Fruit fly (Drosophila melanogaster): ENCODE data around the gene CG5973.

The CG5973 gene

DNA sequence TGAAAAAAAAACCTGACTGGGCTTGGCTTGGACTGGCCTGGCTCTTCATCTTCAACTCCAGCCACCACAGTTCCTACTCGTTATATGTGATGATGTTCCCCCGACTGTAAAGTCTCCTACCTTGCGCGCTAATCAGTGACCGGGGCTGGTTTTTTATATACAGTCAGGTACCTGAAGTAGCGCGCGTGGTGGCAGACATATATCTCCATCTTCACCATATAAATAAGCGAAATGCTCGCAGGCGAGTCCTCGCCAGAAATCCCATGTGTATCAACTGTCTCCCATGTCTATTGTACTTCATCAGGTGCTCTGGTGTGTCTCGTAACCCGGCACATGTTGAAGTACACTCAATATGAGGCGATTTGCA is 11.6 kb upstream of the CG5973 start:
- no peak for TF ChIP-seq psq (optimal IDR thresholded peaks at IDR 0.05)
- TF ChIP-seq h (optimal IDR thresholded peaks at IDR 0.05): no peak
- TF ChIP-seq ttk (optimal IDR thresholded peaks at IDR 0.05): no peak

DNA sequence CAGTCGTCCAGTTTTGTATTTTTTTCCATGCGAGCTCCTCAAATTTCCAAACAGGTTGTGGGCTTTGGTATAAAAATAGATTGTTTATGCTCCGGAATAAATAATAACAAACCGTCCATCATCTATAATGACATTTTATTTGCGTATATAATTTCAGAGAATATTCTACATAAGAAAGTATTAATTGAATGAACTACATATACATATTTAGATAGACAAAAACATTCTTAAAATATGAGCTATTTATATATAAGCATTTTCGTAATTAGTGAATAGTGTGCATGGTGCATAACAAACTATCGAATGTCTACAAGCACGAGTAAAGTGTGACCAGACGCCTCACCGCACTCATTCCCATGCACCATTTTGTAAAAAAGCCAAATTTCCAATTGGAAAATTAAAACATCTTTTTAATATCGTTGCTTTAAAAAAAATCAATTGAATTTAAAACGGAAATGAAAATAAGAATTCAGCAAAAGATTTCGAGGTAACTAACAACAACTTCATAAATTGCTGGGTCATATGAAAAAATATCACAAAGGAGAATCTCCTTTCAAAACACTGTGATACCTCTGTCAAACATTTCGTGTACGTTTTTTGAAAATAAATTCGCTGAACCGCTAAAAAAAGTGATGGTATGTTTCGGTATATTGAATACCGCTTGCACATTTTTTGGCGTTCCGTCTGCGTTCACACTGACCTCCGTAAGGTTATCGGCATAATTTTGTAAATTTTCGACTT is 10.8 kb upstream of the CG5973 start, which contains the start of gene muc:
muc (plus strand) TSS at position 541 of the 741 bp plus-strand sequence.
- TF ChIP-seq insv (optimal IDR thresholded peaks at IDR 0.05) (no peak), Sin3A (optimal IDR thresholded peaks at IDR 0.05) (no peak), ttk (optimal IDR thresholded peaks at IDR 0.05) (no peak), psq (optimal IDR thresholded peaks at IDR 0.05) (no peak), h (optimal IDR thresholded peaks at IDR 0.05) (no peak), Myc (optimal IDR thresholded peaks at IDR 0.05) (no peak)

DNA sequence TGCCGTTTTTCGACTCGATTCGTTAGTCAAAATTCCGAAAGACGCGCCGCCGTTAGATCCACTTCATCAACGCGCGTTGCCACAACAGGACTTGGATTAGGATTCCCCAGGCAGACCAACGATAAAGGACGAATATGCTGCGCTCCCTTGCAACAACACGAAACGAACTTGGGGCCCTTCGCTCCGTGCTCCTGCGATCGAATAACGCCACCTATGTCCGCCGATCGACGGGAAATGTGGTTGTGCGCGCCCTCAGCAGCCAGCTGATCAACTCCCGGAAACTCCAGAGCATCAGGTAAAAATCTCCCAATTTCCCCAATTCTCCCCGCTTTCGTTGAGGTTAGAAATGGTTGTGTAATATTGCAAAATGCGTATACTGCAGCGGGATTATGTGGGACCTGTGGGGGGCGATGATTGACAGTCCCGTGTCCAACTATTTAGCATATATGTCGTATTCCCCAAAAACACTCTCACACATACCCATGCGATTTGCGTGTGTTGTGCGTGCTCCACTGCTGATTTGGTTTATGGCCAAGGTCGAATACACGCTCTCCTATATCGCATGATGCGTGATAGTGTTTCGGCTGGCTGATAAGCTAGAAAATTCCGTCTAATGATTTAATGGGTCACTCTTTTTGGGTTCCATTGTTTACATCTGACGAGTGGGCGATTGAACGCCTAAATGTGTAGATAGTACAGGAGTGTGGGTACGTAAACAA is 10.1 kb upstream of the CG5973 start:
- TF ChIP-seq Sin3A (optimal IDR thresholded peaks at IDR 0.05) (no peak), insv (optimal IDR thresholded peaks at IDR 0.05) (no peak), h (optimal IDR thresholded peaks at IDR 0.05) (no peak), psq (optimal IDR thresholded peaks at IDR 0.05) (no peak), ttk (optimal IDR thresholded peaks at IDR 0.05) (no peak), Myc (optimal IDR thresholded peaks at IDR 0.05) (no peak)

DNA sequence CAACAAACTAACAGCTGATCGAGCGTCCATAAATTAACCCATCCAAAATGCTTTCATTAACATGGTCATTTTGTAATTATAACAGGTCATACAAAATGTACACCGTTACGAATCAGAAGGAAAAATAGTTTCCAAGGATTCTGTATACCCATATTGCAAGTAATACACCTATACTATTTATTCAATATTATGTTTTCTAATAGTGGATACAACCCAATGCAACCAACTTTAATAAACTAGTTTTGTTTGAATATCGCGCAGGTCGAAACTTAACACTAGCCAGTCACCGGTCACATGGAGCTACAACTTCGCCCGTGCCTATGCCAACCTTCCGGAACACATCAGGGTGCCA is 9.5 kb upstream of the CG5973 start:
- no peak for TF ChIP-seq insv (optimal IDR thresholded peaks at IDR 0.05)
- TF ChIP-seq Myc (optimal IDR thresholded peaks at IDR 0.05): no peak
- no peak for TF ChIP-seq ttk (optimal IDR thresholded peaks at IDR 0.05)
- TF ChIP-seq Sin3A (optimal IDR thresholded peaks at IDR 0.05): no peak
- no peak for TF ChIP-seq h (optimal IDR thresholded peaks at IDR 0.05)
- TF ChIP-seq psq (optimal IDR thresholded peaks at IDR 0.05): no peak

DNA sequence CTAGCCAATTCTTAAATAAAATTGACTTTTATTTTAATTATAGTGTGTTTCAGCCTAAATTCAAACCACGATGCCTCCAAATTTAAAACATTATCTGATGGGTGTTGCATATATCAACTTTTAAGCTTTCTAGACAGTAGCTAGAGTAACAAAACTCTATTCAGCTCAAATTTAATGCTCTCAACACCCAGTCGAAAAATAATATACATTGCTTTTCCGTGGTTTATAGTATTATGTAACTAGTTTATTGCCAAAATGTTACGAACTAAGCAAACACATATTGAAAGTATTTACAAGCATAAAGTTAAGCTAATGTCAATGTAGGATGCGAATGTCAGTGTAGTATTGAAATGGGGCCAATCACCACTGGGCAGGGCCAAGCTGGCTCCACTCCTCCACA is 7.0 kb upstream of the CG5973 start:
- TF ChIP-seq Myc (optimal IDR thresholded peaks at IDR 0.05) (no peak), Sin3A (optimal IDR thresholded peaks at IDR 0.05) (no peak), h (optimal IDR thresholded peaks at IDR 0.05) (no peak), insv (optimal IDR thresholded peaks at IDR 0.05) (no peak), psq (optimal IDR thresholded peaks at IDR 0.05) (no peak), ttk (optimal IDR thresholded peaks at IDR 0.05) (no peak)

DNA sequence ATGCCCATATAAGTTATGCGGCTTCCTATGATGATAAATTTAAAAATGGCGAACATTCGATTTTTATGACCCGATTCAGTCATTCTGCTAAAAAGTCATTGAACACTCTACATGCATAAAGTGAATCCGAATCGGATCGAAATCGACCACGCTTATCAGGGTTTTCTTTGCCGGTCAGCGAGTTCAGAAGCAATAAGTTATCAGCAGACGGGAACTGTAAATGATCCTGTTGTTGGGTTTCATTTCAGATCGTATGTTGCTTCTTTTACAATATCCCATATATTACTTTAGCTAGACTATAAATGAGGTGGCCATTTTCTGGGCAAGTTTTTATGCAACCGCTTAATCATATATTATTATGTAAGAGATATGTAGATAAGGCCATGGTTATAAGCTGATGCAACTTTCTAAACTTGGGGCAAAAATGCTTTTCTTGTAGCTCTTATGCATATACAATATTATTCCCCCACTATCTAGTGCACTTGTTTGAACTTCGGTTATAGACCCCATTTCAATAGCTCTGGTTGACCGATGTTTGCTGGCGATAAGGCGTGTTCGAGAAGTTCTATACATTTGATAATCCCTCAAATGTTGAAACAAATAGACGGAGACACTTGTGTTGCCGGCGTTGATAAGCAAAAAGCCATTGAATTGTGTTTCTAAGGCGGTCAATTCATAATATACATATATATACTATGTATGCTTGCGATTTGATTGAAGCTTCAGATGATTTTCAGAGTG is 5.3 kb upstream of the CG5973 start:
- TF ChIP-seq insv (optimal IDR thresholded peaks at IDR 0.05) (no peak), h (optimal IDR thresholded peaks at IDR 0.05) (no peak), Myc (optimal IDR thresholded peaks at IDR 0.05) (no peak)

DNA sequence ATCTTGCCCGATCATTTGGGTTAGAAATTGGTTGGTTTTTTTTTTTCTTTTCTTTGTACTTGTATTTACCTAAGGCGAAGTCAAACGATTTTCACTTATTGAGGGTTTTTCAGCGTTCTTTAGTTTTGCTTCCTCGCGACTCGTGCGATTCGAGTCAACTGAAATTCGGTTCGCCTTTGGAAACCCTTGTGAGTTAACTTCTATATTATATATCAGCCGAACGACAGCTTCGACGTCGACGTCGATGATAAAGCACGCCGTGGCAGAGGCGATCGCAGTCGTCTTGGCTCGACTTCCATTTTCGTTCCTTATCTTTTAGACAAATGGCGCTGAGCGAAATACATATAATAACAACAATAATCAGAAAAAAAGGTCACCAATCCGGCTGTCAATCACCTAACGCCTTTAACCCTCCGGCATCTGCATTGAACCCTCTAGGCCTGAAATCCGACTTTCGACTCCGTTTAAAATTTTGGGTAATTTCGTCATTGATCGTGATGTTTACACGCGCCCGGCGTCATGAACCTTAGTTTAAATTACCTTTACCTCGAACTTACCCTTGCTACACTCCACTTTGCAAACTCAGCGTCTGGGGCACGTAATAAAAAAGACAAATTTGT is 3.8 kb upstream of the CG5973 start, which contains the start of gene CG5958:
CG5958 (minus strand) TSS at position 180 of the 620 bp plus-strand sequence.
- TF ChIP-seq psq (optimal IDR thresholded peaks at IDR 0.05) (no peak), Sin3A (optimal IDR thresholded peaks at IDR 0.05) (no peak), h (optimal IDR thresholded peaks at IDR 0.05) (no peak), Myc (optimal IDR thresholded peaks at IDR 0.05) (no peak), ttk (optimal IDR thresholded peaks at IDR 0.05) (no peak), insv (optimal IDR thresholded peaks at IDR 0.05) (no peak)

DNA sequence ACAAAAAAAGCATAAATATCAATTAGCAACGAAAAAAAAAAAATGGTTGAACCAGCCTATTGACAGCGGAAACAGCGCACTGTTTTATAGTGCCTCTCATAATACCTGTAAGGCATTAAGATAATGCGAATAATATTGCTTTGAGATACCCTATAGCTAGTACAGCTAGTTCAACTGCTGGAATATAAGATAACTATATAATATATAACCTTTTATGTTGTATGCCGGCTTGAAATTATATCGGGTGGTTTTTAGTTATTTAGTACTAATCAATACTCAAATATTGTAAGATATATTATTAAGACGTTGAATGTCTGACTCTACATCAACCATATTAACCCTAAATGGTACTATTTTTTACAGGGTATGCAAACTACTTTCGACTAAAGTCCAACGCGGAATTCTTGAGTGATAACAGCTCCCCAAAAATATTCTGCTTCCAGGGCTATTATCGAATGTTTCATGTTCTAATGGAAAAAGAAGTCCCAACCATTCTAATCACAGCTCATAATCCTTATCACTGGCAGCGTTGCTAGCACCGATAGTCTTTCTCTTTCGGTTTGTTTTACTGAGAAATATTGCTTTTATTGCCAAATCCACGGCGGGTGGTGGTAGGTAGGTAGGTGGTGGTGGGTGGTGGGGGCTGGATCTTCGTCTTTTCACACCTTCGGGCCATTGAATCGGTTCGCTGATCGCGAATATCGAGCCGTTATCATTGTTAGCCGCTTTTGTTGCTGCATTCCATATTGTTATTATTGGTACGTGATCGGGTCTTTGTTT is 3.1 kb upstream of the CG5973 start:
- TF ChIP-seq psq (optimal IDR thresholded peaks at IDR 0.05) (no peak), ttk (optimal IDR thresholded peaks at IDR 0.05) (no peak), h (optimal IDR thresholded peaks at IDR 0.05) (no peak), Sin3A (optimal IDR thresholded peaks at IDR 0.05) (no peak), Myc (optimal IDR thresholded peaks at IDR 0.05) (no peak), insv (optimal IDR thresholded peaks at IDR 0.05) (no peak)

DNA sequence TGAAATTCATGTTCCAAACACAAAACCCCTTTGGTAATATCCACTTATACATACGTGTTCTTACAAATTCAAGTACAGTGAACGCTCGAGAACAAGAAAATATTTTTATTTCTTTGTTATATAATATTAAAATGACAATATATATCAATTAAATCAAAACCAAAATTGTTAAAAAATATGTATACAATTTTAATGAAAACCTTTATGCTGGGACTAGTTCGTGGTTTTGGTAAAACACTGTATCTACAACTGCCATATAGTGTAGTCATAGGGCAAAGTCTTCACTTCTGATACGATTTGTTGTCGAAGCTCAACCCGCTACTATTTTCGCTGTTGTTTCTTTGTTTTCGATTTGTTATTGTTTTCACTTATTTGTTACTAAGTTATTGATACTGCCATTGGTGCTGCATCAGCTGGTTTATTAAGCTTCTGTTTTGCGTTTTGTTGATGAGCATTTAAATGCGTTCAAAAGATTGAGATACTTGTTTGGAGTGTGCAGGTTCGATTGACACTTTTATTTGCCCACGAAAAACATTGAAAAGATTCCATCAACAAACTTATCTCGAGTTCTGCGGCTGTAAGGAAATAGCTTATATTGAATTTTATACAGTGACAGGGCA is 2.4 kb upstream of the CG5973 start:
- TF ChIP-seq Sin3A (optimal IDR thresholded peaks at IDR 0.05): no peak
- no peak for TF ChIP-seq psq (optimal IDR thresholded peaks at IDR 0.05)
- TF ChIP-seq insv (optimal IDR thresholded peaks at IDR 0.05): no peak
- no peak for TF ChIP-seq ttk (optimal IDR thresholded peaks at IDR 0.05)
- no peak for TF ChIP-seq Myc (optimal IDR thresholded peaks at IDR 0.05)
- TF ChIP-seq h (optimal IDR thresholded peaks at IDR 0.05): no peak

DNA sequence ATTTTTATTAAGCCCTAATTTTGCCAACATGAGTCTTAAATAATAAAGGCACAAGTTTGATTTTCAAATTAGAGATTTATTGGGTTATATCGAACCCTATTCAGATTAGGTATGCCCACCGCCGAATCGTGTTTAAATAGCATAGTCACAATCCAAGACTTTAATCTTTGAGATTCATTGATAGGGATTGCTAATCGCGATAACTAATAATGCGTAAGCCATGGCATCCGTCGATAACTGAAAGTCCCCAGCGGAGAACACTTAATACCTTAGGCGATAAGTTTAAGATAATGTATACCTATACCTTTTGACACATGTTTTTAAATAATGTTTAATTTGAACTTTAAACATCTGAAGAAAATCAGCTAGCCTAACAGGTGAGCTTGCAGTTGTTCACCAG is 1.8 kb upstream of the CG5973 start:
- TF ChIP-seq ttk (optimal IDR thresholded peaks at IDR 0.05) (no peak), Sin3A (optimal IDR thresholded peaks at IDR 0.05) (no peak), insv (optimal IDR thresholded peaks at IDR 0.05) (no peak), psq (optimal IDR thresholded peaks at IDR 0.05) (no peak)
